Worm (Caenorhabditis elegans) whole organism, L4 larva: ENCODE measurements around the gene acp-2.
"Not testable (repeated sequence)": the region's sequence is repeated elsewhere in the genome, so short reads cannot be mapped to it uniquely, and the experiment has no call there.

Source experiments
- ZK337.2 ChIP-seq: fragments of 200-800 bp; sonication (Bioruptor generic); IDR thresholded peaks from 2 replicates; pipeline ENCODE4 v1.3.6; 2022; ENCODE audit warnings: missing genetic modification reagents, missing genetic modification characterization, missing compliant biosample characterization
- aha-1 ChIP-seq: fragments of 150-350 bp; peaks from one replicate; lab custom pipeline; 2014; ENCODE audit warnings: missing biosample characterization, missing genetic modification characterization
- ama-1 ChIP-seq: fragments of 150-350 bp; optimal IDR thresholded peaks from 2 replicates; lab custom pipeline; 2014; ENCODE audit warnings: inconsistent platforms, mixed read lengths
- attf-4 ChIP-seq: sonication (generic microtip); optimal IDR thresholded peaks from 3 replicates; lab custom pipeline; 2017; ENCODE audit warnings: missing biosample characterization, missing genetic modification characterization
- ceh-28 ChIP-seq: fragments of 150-350 bp; optimal IDR thresholded peaks from 2 replicates; lab custom pipeline; 2014; ENCODE audit warnings: missing biosample characterization, missing genetic modification reagents, missing genetic modification characterization
- ceh-44 ChIP-seq: fragments of 200-800 bp; sonication (Bioruptor generic); IDR thresholded peaks from 2 replicates; pipeline ENCODE4 v1.3.6; 2022; ENCODE audit warnings: missing genetic modification reagents, missing genetic modification characterization, missing compliant biosample characterization
- ces-1 ChIP-seq: fragments of 150-350 bp; sonication (generic microtip); optimal IDR thresholded peaks from 4 replicates; lab custom pipeline; 2014; ENCODE audit warnings: missing biosample characterization, missing genetic modification reagents, missing genetic modification characterization
- daf-16 ChIP-seq, 3 experiments: sonication (generic microtip); optimal IDR thresholded peaks; 2 replicates each; lab custom pipeline; 2016 to 2017; ENCODE audit warnings: missing genetic modification characterization in 3 of 3, missing genetic modification reagents in 3 of 3, mild to moderate bottlenecking in 2 of 3, missing compliant biosample characterization in 2 of 3, missing biosample characterization in 1 of 3, moderate library complexity in 1 of 3
- dmd-6 ChIP-seq: fragments of 200-800 bp; sonication (Bioruptor generic); IDR thresholded peaks from 2 replicates; pipeline ENCODE4 v1.3.6; 2022; ENCODE audit warnings: missing genetic modification reagents, missing genetic modification characterization, missing compliant biosample characterization
- dmd-9 ChIP-seq: fragments of 200-800 bp; sonication (Bioruptor generic); IDR thresholded peaks from 2 replicates; pipeline ENCODE4 v1.3.6; 2022; ENCODE audit warnings: missing genetic modification reagents, missing genetic modification characterization, missing compliant biosample characterization
- egl-43 ChIP-seq: fragments of 200-800 bp; sonication (Bioruptor generic); IDR thresholded peaks from 2 replicates; pipeline ENCODE4 v1.3.6; 2022; ENCODE audit warnings: missing genetic modification reagents, missing genetic modification characterization, missing compliant biosample characterization
- hlh-11 ChIP-seq: fragments of 200-800 bp; sonication (Bioruptor generic); optimal IDR thresholded peaks from 2 replicates; lab custom pipeline; 2018; ENCODE audit warnings: mild to moderate bottlenecking, missing genetic modification characterization, missing compliant biosample characterization
- hlh-30 ChIP-seq: sonication (generic microtip); optimal IDR thresholded peaks from 2 replicates; lab custom pipeline; 2017; ENCODE audit warnings: antibody characterized with exemption, mild to moderate bottlenecking, missing genetic modification characterization, missing compliant biosample characterization; ENCODE audit not compliant: insufficient read depth
- lin-1 ChIP-seq: fragments of 200-800 bp; sonication (Bioruptor generic); IDR thresholded peaks from 2 replicates; pipeline ENCODE4 v1.3.6; 2022; ENCODE audit warnings: missing genetic modification reagents, missing genetic modification characterization, missing compliant biosample characterization
- madf-5 ChIP-seq, 2 experiments: fragments of 200-800 bp; sonication (Bioruptor generic); IDR thresholded peaks; 2 replicates each; pipeline ENCODE4 v1.3.6; 2022; ENCODE audit warnings: missing compliant biosample characterization in 2 of 2, missing genetic modification characterization in 2 of 2
- mep-1 ChIP-seq: fragments of 150-350 bp; sonication (generic microtip); optimal IDR thresholded peaks from 3 replicates; lab custom pipeline; 2014; ENCODE audit warnings: missing biosample characterization, missing genetic modification characterization
- mes-2 ChIP-seq: sonication (generic microtip); optimal IDR thresholded peaks from 2 replicates; lab custom pipeline; 2016; ENCODE audit warnings: missing genotype, mild to moderate bottlenecking, missing genetic modification characterization, missing compliant biosample characterization; ENCODE audit not compliant: poor library complexity, severe bottlenecking
- nhr-25 ChIP-seq: sonication (generic microtip); optimal IDR thresholded peaks from 2 replicates; lab custom pipeline; 2017; ENCODE audit warnings: missing genetic modification characterization, mild to moderate bottlenecking, missing compliant biosample characterization, antibody characterized with exemption, moderate library complexity, borderline replicate concordance; ENCODE audit not compliant: insufficient read depth
- nhr-28 ChIP-seq: fragments of 150-350 bp; optimal IDR thresholded peaks from 2 replicates; lab custom pipeline; 2014; ENCODE audit warnings: missing biosample characterization, missing genetic modification characterization
- nhr-41 ChIP-seq: fragments of 200-800 bp; sonication (Bioruptor generic); IDR thresholded peaks from 2 replicates; pipeline ENCODE4 v1.3.6; 2022; ENCODE audit warnings: missing genetic modification reagents, missing genetic modification characterization, missing compliant biosample characterization
- nhr-76 ChIP-seq: fragments of 150-350 bp; optimal IDR thresholded peaks from 2 replicates; lab custom pipeline; 2014; ENCODE audit warnings: missing biosample characterization, missing genetic modification characterization
- nhr-77 ChIP-seq: fragments of 150-350 bp; optimal IDR thresholded peaks from 2 replicates; lab custom pipeline; 2014; ENCODE audit warnings: missing biosample characterization, missing genetic modification characterization
- php-3 ChIP-seq: fragments of 200-800 bp; sonication (Bioruptor generic); IDR thresholded peaks from 2 replicates; pipeline ENCODE4 v1.3.6; 2022; ENCODE audit warnings: missing genetic modification reagents, missing genetic modification characterization, missing compliant biosample characterization
- spr-1 ChIP-seq: sonication (generic microtip); optimal IDR thresholded peaks from 2 replicates; lab custom pipeline; 2016; ENCODE audit warnings: mild to moderate bottlenecking, missing genetic modification characterization, missing compliant biosample characterization
- tra-1 ChIP-seq: fragments of 200-800 bp; sonication (Bioruptor generic); IDR thresholded peaks from 2 replicates; pipeline ENCODE4 v1.3.6; 2022; ENCODE audit warnings: missing genetic modification reagents, missing genetic modification characterization, missing compliant biosample characterization
- unc-62 ChIP-seq, 3 experiments: fragments of 150-350 bp in 1 of 3; sonication (generic microtip); optimal IDR thresholded peaks in 2 of 3; peaks in 1 of 3; 1 replicate in 1 of 3; 2 replicates in 2 of 3; lab custom pipeline; 2014 to 2017; ENCODE audit warnings: missing biosample characterization in 3 of 3, missing genetic modification characterization in 3 of 3, missing genetic modification reagents in 3 of 3, missing genotype in 1 of 3
- zfp-2 ChIP-seq: sonication (generic microtip); optimal IDR thresholded peaks from 2 replicates; lab custom pipeline; 2016; ENCODE audit warnings: mild to moderate bottlenecking, missing genetic modification characterization, missing compliant biosample characterization
- zip-2 ChIP-seq: fragments of 150-350 bp; optimal IDR thresholded peaks from 2 replicates; lab custom pipeline; 2014; ENCODE audit warnings: missing biosample characterization, missing genetic modification characterization
- ztf-7 ChIP-seq: fragments of 150-350 bp; optimal IDR thresholded peaks from 2 replicates; lab custom pipeline; 2014; ENCODE audit warnings: missing biosample characterization, missing genetic modification characterization

Gene acp-2

ce11 chrII:8428758-8428946, 3.2 kb downstream of the acp-2 start, which contains the start of gene F14E5.2:
F14E5.2 (minus strand) TSS chrII:8428858.
- no peak for TF ChIP-seq madf-5 (GFP tag; IDR thresholded peaks at IDR 0.05; lab: Robert Waterston, UW)
- no peak for TF ChIP-seq tra-1 (GFP tag; lab: Robert Waterston, UW)

- peak; percentile 39 for TF ChIP-seq mep-1 (tag; lab: Kevin White, UChicago)
- TF ChIP-seq dmd-6: no peak
- no peak for TF ChIP-seq lin-1 (GFP tag; lab: Robert Waterston, UW)
- TF ChIP-seq ceh-28: no peak
- TF ChIP-seq mes-2: no peak
- no peak for TF ChIP-seq zfp-2
- TF ChIP-seq ztf-7 (tag; lab: Kevin White, UChicago): peak; percentile 82
These were observed 11.0 kb downstream of the acp-2 start for ce11 chrII:8420775-8421388.

ce11 chrII:8419798-8420197, 12.1 kb downstream of the acp-2 start, which contains the start of gene F14E5.8:
F14E5.8 (plus strand) TSS chrII:8420098.
- not testable (repeated sequence) for TF ChIP-seq ztf-7 (tag; lab: Kevin White, UChicago); daf-16 (GFP tag; optimal IDR thresholded peaks at IDR 0.05; lab: Kevin White, UChicago); daf-16 (tag; optimal IDR thresholded peaks at IDR 0.05; lab: Kevin White, UChicago); zip-2 (tag; lab: Kevin White, UChicago)
- TF ChIP-seq, all 104 proteins: peak for 0; not testable (repeated sequence) for 104

- TF ChIP-seq ces-1 (GFP tag; lab: Kevin White, UChicago) (no peak), mep-1 (tag; lab: Kevin White, UChicago) (peak; percentile 19)
- TF ChIP-seq, all 104 proteins: peak for 1
These were observed 12.8 kb downstream of the acp-2 start for ce11 chrII:8419015-8419414.

ce11 chrII:8417059-8417668, 14.7 kb downstream of the acp-2 start, which contains the start of gene fdgt-2:
fdgt-2 (plus strand) TSS chrII:8417618.
- no peak for TF ChIP-seq mes-2
- TF ChIP-seq ceh-44 (GFP tag; lab: Robert Waterston, UW): no peak
- TF ChIP-seq nhr-25 (tag; lab: Kevin White, UChicago): no peak
- TF ChIP-seq php-3 (GFP tag; lab: Robert Waterston, UW): no peak
- no peak for TF ChIP-seq attf-4 (tag; lab: Kevin White, UChicago)
- no peak for TF ChIP-seq nhr-77 (tag; lab: Kevin White, UChicago)
- no peak for TF ChIP-seq nhr-41
- peak in 1 of 2 experiments; percentile 95 for TF ChIP-seq unc-62 (GFP tag; optimal IDR thresholded peaks at IDR 0.05 in 1 of 2; lab: Kevin White, UChicago)
- TF ChIP-seq unc-62 (tag; optimal IDR thresholded peaks at IDR 0.05; lab: Kevin White, UChicago): no peak
- TF ChIP-seq spr-1 (tag; lab: Kevin White, UChicago): no peak
- TF ChIP-seq daf-16 (GFP tag; optimal IDR thresholded peaks at IDR 0.05; lab: Kevin White, UChicago): no peak
- peak; percentile 59 for TF ChIP-seq daf-16 (tag; optimal IDR thresholded peaks at IDR 0.05; lab: Kevin White, UChicago)
- no peak for TF ChIP-seq ceh-28
- TF ChIP-seq hlh-30 (tag; lab: Kevin White, UChicago): no peak
- peak; percentile 42 for TF ChIP-seq aha-1 (tag; lab: Kevin White, UChicago)
- TF ChIP-seq ZK337.2: no peak
- peak; percentile 25 for TF ChIP-seq nhr-28
- TF ChIP-seq ama-1: no peak
- TF ChIP-seq nhr-76: no peak

- no peak for TF ChIP-seq hlh-11 (tag; lab: Kevin White, UChicago)
- TF ChIP-seq mep-1 (tag; lab: Kevin White, UChicago): no peak
- no peak for TF ChIP-seq dmd-9 (GFP tag; lab: Robert Waterston, UW)
- TF ChIP-seq hlh-30 (tag; lab: Kevin White, UChicago): no peak
- peak in 1 of 2 experiments; percentile 5 for TF ChIP-seq unc-62 (GFP tag; optimal IDR thresholded peaks at IDR 0.05 in 1 of 2; lab: Kevin White, UChicago)
- TF ChIP-seq unc-62 (tag; optimal IDR thresholded peaks at IDR 0.05; lab: Kevin White, UChicago): no peak
- TF ChIP-seq egl-43 (GFP tag; lab: Robert Waterston, UW): no peak
- TF ChIP-seq dmd-6: no peak
- TF ChIP-seq, all 104 proteins: peak for 1
These were observed 16.3 kb downstream of the acp-2 start for ce11 chrII:8415462-8416037.
